Fruit fly (Drosophila melanogaster): Measurements from ENCODE around the gene CG43707.

The CG43707 gene

dm6 chr2L:3765194-3765593 lies 8.1 kb downstream of the CG43707 start, which contains the start of gene CG43703:
Gene CG43703 (plus strand): TSS chr2L:3765494.
- no peak for TF ChIP-seq CTCF (optimal IDR thresholded peaks at IDR 0.05)
- no peak for TF ChIP-seq CG8478 (optimal IDR thresholded peaks at IDR 0.05)

DNA sequence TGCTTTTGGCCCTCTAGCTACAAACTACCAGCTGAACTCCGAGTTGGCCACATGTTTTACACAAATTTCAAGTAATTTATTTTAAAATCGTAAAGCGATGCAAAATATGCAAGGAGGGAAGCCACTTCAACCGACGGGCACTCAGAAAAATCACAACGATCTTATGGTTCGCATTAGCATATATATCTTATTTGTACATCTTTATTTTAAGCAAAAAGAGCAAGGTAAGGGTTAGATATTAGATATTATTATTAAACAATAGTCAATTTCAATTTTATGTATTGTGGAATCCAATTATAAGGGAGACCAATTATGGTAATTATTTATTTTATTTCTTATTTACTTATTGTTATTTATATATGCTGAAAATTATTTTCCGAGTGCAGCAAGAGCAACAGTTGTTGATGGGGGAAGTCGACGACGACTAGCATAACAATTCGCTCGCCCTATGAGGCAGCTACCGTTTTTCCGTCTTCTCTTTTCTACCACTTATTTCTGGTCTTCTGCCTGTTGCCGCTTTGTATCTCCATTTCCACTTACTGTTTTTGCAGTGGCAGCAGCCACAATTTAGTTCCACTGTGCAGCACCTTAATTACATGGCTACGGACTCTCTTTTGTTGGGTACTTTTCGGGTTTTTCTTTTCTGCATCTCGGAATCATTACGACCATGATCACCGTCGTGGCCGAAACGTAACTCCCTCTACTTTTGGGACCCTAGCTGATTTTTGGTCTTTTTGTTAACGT lies 12.8 kb downstream of the CG43707 start:
- TF ChIP-seq CTCF (optimal IDR thresholded peaks at IDR 0.05) (no peak), CG8478 (optimal IDR thresholded peaks at IDR 0.05) (no peak)

- TF ChIP-seq CG8478 (optimal IDR thresholded peaks at IDR 0.05) (no peak), CTCF (optimal IDR thresholded peaks at IDR 0.05) (peak in 1 of 2 experiments; percentile 20)
Observed at dm6 chr2L:3771109-3772067, 14.3 kb downstream of the CG43707 start, which contains the start of gene bowl. Gene bowl (plus strand): TSS chr2L:3771700.

DNA sequence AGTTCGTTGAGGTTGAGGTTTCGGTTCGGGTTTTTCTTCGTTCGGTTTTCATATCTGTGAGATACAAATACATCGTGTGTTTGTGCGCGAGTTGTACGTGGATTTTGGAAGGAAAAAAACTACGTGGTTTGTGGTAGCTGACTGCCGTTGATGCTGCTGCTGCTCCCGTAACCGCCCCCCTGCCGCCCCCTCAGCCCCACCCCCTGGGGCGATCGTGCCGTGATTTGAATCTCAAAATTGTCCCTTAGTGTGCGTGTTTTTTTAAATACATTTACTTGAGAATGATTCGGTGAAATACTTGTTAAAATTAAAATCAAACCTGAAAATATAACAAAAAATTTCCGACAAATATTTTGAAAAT lies 15.0 kb downstream of the CG43707 start:
- no peak for TF ChIP-seq CG8478 (optimal IDR thresholded peaks at IDR 0.05)
- TF ChIP-seq CTCF (optimal IDR thresholded peaks at IDR 0.05) = peak in 1 of 2 experiments; percentile 3

- TF ChIP-seq CTCF (optimal IDR thresholded peaks at IDR 0.05) = no peak
- no peak for TF ChIP-seq CG8478 (optimal IDR thresholded peaks at IDR 0.05)
Observed at dm6 chr2L:3772599-3772936, 15.5 kb downstream of the CG43707 start.

DNA sequence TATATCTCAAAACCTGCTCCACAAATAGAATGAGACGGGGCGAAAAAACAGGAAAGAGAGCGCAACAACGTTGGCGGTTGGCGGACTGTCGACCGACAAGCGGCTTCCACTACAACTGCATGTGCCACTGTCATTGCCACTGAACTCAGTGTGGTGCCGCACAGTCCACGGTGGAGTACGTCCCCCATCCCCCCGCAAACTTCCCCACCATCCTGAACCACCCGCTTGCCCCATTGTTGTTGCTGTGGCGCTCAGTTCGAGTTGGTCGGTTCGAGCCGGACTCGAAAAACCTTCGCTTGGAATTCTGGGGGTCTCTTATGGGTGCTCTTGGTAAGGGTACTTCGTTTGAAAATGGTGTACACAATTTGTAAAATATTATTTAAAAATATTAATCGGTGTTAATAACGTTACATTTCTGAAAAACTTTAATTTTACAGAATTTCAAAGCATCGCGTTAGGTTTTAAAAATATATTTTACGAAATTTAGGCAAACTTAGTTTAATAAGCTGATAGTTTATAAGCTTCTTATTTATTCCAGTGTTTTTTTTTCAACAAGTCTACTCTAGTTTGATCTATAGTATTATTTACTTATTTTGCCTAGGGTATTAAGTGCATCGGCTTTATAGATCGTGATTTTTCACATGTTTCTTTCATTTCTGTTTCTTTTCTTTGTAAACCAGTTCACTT lies 16.0 kb downstream of the CG43707 start:
- TF ChIP-seq CG8478 (optimal IDR thresholded peaks at IDR 0.05) (no peak), CTCF (optimal IDR thresholded peaks at IDR 0.05) (no peak)

dm6 chr2L:3773624-3773978 lies 16.5 kb downstream of the CG43707 start:
- TF ChIP-seq CTCF (optimal IDR thresholded peaks at IDR 0.05) (no peak), CG8478 (optimal IDR thresholded peaks at IDR 0.05) (no peak)

dm6 chr2L:3775767-3776351 lies 18.8 kb downstream of the CG43707 start:
- TF ChIP-seq CG8478 (optimal IDR thresholded peaks at IDR 0.05) = no peak
- no peak for TF ChIP-seq CTCF (optimal IDR thresholded peaks at IDR 0.05)

dm6 chr2L:3776614-3777196 lies 19.6 kb downstream of the CG43707 start:
- TF ChIP-seq CTCF (optimal IDR thresholded peaks at IDR 0.05) (no peak), CG8478 (optimal IDR thresholded peaks at IDR 0.05) (no peak)

dm6 chr2L:3777485-3777884 lies 20.4 kb downstream of the CG43707 start:
- TF ChIP-seq CG8478 (optimal IDR thresholded peaks at IDR 0.05) (no peak), CTCF (optimal IDR thresholded peaks at IDR 0.05) (no peak)

DNA sequence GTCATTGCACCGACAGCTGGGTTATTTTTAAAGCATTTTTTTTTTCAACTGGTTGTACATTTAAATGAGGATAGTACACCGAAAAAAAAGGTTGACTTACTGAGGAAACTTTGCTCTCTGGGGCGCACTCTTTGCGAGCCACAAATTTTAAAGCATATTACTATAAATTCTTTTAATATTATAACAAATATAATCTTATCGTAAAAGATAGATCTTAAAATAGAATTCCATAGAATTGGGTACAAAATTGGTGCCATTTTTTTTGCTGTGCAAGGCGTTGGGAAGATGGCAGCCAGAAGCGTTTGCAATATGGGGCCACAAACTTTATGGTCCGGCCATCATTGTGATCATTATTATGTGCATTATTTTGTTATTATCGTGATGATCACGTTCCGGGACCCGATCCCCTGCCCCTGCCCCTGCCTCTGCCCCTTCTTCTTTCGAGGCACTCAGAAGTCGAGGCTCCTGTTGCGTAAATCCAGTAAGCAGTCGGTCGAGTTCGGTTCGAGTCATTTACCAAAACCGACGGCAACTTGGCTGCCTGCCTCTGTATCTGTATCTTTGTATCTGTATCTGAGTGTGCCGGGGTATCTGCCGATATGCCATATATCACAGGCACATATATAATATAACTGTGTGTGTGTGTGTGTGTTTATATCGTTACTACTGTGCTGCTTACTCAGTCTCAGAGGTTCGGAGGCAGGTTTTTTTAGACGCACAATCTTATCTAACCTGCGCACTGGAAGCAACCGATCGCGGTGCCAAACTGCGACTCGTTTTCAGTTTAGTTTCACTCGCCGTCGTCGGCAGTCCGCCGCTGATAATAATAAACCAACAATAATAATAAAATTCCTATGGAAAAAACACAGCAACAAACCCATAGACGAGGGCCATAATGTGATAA lies 21.4 kb downstream of the CG43707 start:
- TF ChIP-seq CTCF (optimal IDR thresholded peaks at IDR 0.05) = no peak
- no peak for TF ChIP-seq CG8478 (optimal IDR thresholded peaks at IDR 0.05)

- TF ChIP-seq CTCF (optimal IDR thresholded peaks at IDR 0.05) (no peak), CG8478 (optimal IDR thresholded peaks at IDR 0.05) (no peak)
Observed at dm6 chr2L:3779143-3779788, 22.2 kb downstream of the CG43707 start.

dm6 chr2L:3780587-3780986 lies 23.5 kb downstream of the CG43707 start:
- no peak for TF ChIP-seq CTCF (optimal IDR thresholded peaks at IDR 0.05)
- no peak for TF ChIP-seq CG8478 (optimal IDR thresholded peaks at IDR 0.05)
